Worm (Caenorhabditis elegans) whole organism, midembryonic: ENCODE results near the gene F25E5.1.

Experiments
- cog-1 ChIP-seq: sonication (generic microtip); optimal IDR thresholded peaks from 2 replicates; lab custom pipeline; 2016; ENCODE audit warnings: missing genetic modification characterization, missing compliant biosample characterization
- klf-2 ChIP-seq: fragments of 200-800 bp; sonication (Bioruptor generic); conservative IDR thresholded peaks from 2 replicates; pipeline ENCODE4 v1.3.6; 2022; ENCODE audit warnings: missing genetic modification reagents, missing genetic modification characterization, missing compliant biosample characterization
- tab-1 ChIP-seq: fragments of 200-800 bp; sonication (Bioruptor generic); IDR thresholded peaks from 2 replicates; pipeline ENCODE4 v1.3.6; 2022; ENCODE audit warnings: missing genetic modification characterization, missing compliant biosample characterization
- ztf-23 ChIP-seq: fragments of 200-800 bp; sonication (Bioruptor generic); IDR thresholded peaks from 2 replicates; pipeline ENCODE4 v1.3.6; 2022; ENCODE audit warnings: missing genetic modification reagents, missing genetic modification characterization, missing compliant biosample characterization

DNA sequence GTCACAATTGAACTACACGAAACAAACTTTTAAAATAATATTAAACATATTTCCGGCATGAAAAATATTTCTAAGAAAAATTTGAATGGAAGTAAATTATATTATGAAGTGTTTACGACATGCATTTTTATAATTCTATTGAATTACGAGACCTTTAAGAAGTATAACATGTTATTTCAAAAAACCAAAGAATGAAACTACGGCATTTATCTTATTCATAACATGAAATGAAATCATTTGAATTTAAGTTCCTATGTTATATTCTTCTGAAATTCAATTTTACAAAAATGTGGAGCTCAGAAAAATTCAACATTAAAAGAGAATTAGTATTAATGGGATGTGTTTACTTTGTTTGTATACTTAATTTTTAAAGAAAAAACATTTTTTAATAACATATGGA is 34.7 kb upstream of the F25E5.1 start, which contains the start of gene srw-71:
- no peak for TF ChIP-seq klf-2 (GFP tag; lab: Robert Waterston, UW)
- no peak for TF ChIP-seq ztf-23 (GFP tag; lab: Robert Waterston, UW)
- no peak for TF ChIP-seq cog-1 (tag; lab: Kevin White, UChicago)
- no peak for TF ChIP-seq tab-1
